Fruit fly (Drosophila melanogaster) whole organism, wandering third instar larva: ENCODE data around the gene Remo.

ENCODE experiments used
- CG32264 ChIP-seq: fragments of 200-800 bp; sonication (Bioruptor generic); optimal IDR thresholded peaks from 2 replicates; lab custom pipeline; 2016; ENCODE audit warnings: missing biosample characterization, missing genetic modification characterization
- CG9705 ChIP-seq: fragments of 200-800 bp; sonication (Bioruptor generic); optimal IDR thresholded peaks from 2 replicates; lab custom pipeline; 2018; ENCODE audit warnings: missing biosample characterization, mild to moderate bottlenecking, missing genetic modification characterization
- CrebA ChIP-seq: fragments of 200-800 bp; sonication (Bioruptor generic); optimal IDR thresholded peaks from 2 replicates; lab custom pipeline; 2016; ENCODE audit warnings: missing biosample characterization, mild to moderate bottlenecking, missing genetic modification characterization, borderline replicate concordance
- Dfd ChIP-seq: fragments of >200 bp; optimal IDR thresholded peaks from 2 replicates; lab custom pipeline; 2017; ENCODE audit warnings: missing biosample characterization, missing genetic modification characterization
- Dif ChIP-seq: fragments of 200-275, 200-300 bp; sonication (Bioruptor generic); optimal IDR thresholded peaks from 2 replicates; lab custom pipeline; 2018; ENCODE audit warnings: missing biosample characterization, missing genetic modification characterization; ENCODE audit not compliant: partially characterized antibody
- GATAd ChIP-seq: sonication (Bioruptor generic); optimal IDR thresholded peaks from 2 replicates; lab custom pipeline; 2016; ENCODE audit warnings: missing biosample characterization, missing genetic modification characterization
- HLH106 ChIP-seq: fragments of 200-800 bp; optimal IDR thresholded peaks from 3 replicates; lab custom pipeline; 2019; ENCODE audit warnings: missing biosample characterization, mild to moderate bottlenecking, missing genetic modification characterization, moderate library complexity
- Hnf4 ChIP-seq: fragments of 200-800 bp; sonication (Bioruptor generic); optimal IDR thresholded peaks from 2 replicates; lab custom pipeline; 2016; ENCODE audit warnings: missing biosample characterization, mild to moderate bottlenecking, missing genetic modification characterization
- Hr78 ChIP-seq: fragments of >200 bp; optimal IDR thresholded peaks from 2 replicates; lab custom pipeline; 2017; ENCODE audit warnings: missing biosample characterization, missing genetic modification characterization
- Hr83 ChIP-seq: fragments of 200-300 bp; sonication (Bioruptor generic); optimal IDR thresholded peaks from 2 replicates; lab custom pipeline; 2016; ENCODE audit warnings: missing biosample characterization, mild to moderate bottlenecking, missing genetic modification characterization, moderate library complexity; ENCODE audit not compliant: poor library complexity, severe bottlenecking
- Jra ChIP-seq: sonication (Bioruptor generic); optimal IDR thresholded peaks from 2 replicates; lab custom pipeline; 2016; ENCODE audit warnings: missing biosample characterization, missing genetic modification characterization
- Mio ChIP-seq: sonication (Bioruptor generic); optimal IDR thresholded peaks from 2 replicates; lab custom pipeline; 2016; ENCODE audit warnings: missing biosample characterization, missing genetic modification characterization
- Myc ChIP-seq: fragments of >200 bp; optimal IDR thresholded peaks from 2 replicates; lab custom pipeline; 2017
- N ChIP-seq: fragments of >200 bp; optimal IDR thresholded peaks from 2 replicates; lab custom pipeline; 2018; ENCODE audit warnings: missing biosample characterization, missing external identifiers, missing genetic modification characterization
- OdsH ChIP-seq: fragments of 200-800 bp; sonication (Bioruptor generic); optimal IDR thresholded peaks from 2 replicates; lab custom pipeline; 2016; ENCODE audit warnings: missing biosample characterization, mild to moderate bottlenecking, missing genetic modification characterization
- Rel ChIP-seq, 2 experiments: fragments of 200-800 bp; sonication (Bioruptor generic) in 1 of 2; optimal IDR thresholded peaks; 2 replicates in 1 of 2; 3 replicates in 1 of 2; lab custom pipeline; 2016 to 2019; ENCODE audit warnings: mild to moderate bottlenecking in 2 of 2, missing biosample characterization in 2 of 2, missing genetic modification characterization in 2 of 2, moderate library complexity in 1 of 2
- Sp1 ChIP-seq: fragments of 200-800 bp; sonication (Bioruptor generic); optimal IDR thresholded peaks from 3 replicates; lab custom pipeline; 2019; ENCODE audit warnings: missing biosample characterization, mild to moderate bottlenecking, missing genetic modification characterization, moderate library complexity
- Vsx2 ChIP-seq: fragments of 200-300, 225-300 bp; sonication (Bioruptor generic); optimal IDR thresholded peaks from 2 replicates; lab custom pipeline; 2018; ENCODE audit warnings: missing biosample characterization, missing genetic modification characterization; ENCODE audit not compliant: partially characterized antibody
- br ChIP-seq: fragments of 200-800 bp; sonication (Bioruptor generic); optimal IDR thresholded peaks from 2 replicates; lab custom pipeline; 2016; ENCODE audit warnings: missing biosample characterization, missing genetic modification characterization
- brk ChIP-seq: fragments of 200-800 bp; sonication (Bioruptor generic); optimal IDR thresholded peaks from 2 replicates; lab custom pipeline; 2016; ENCODE audit warnings: missing biosample characterization, mild to moderate bottlenecking, missing genetic modification characterization
- dl ChIP-seq, 2 experiments: fragments of 175-275, 200-275 bp in 1 of 2; fragments of 200-275 bp in 1 of 2; sonication (Bioruptor generic); optimal IDR thresholded peaks; lab custom pipeline; 2018; ENCODE audit warnings: mild to moderate bottlenecking in 2 of 2, missing biosample characterization in 2 of 2, missing genetic modification characterization in 2 of 2, moderate library complexity in 2 of 2; ENCODE audit not compliant: partially characterized antibody in 2 of 2, insufficient read depth in 1 of 2
- dmrt93B ChIP-seq: fragments of 200-800 bp; sonication (Bioruptor generic); optimal IDR thresholded peaks from 2 replicates; lab custom pipeline; 2018; ENCODE audit warnings: missing biosample characterization, mild to moderate bottlenecking, missing genetic modification characterization
- dsf ChIP-seq: sonication (Bioruptor generic); optimal IDR thresholded peaks from 2 replicates; lab custom pipeline; 2016; ENCODE audit warnings: missing biosample characterization, missing genetic modification characterization, borderline replicate concordance
- ey ChIP-seq: fragments of 200-800 bp; sonication (Bioruptor generic); optimal IDR thresholded peaks from 2 replicates; lab custom pipeline; 2016; ENCODE audit warnings: missing biosample characterization, missing genetic modification characterization
- foxo ChIP-seq, 2 experiments: fragments of 200-800 bp; sonication (Bioruptor generic); optimal IDR thresholded peaks; 2 replicates in 1 of 2; 3 replicates in 1 of 2; lab custom pipeline; 2016 to 2017; ENCODE audit warnings: missing biosample characterization in 2 of 2, missing genetic modification characterization in 2 of 2
- fru ChIP-seq: fragments of 200-800 bp; sonication (Bioruptor generic); optimal IDR thresholded peaks from 3 replicates; lab custom pipeline; 2016; ENCODE audit warnings: missing biosample characterization, mild to moderate bottlenecking, missing genetic modification characterization
- h ChIP-seq: fragments of 200-800 bp; sonication (Bioruptor generic); optimal IDR thresholded peaks from 3 replicates; lab custom pipeline; 2016; ENCODE audit warnings: missing biosample characterization, mild to moderate bottlenecking, missing genetic modification characterization
- jim ChIP-seq: fragments of 175-275, 200-325 bp; sonication (Bioruptor generic); optimal IDR thresholded peaks from 2 replicates; lab custom pipeline; 2016; ENCODE audit warnings: missing biosample characterization, mild to moderate bottlenecking, missing genetic modification characterization
- lola ChIP-seq: fragments of >200 bp; optimal IDR thresholded peaks from 2 replicates; lab custom pipeline; 2017; ENCODE audit warnings: missing biosample characterization, missing genetic modification characterization
- pan ChIP-seq: fragments of >200 bp; optimal IDR thresholded peaks from 2 replicates; lab custom pipeline; 2017
- psq ChIP-seq: fragments of 200-800 bp; sonication (Bioruptor generic); optimal IDR thresholded peaks from 3 replicates; lab custom pipeline; 2017; ENCODE audit warnings: missing biosample characterization, mild to moderate bottlenecking, missing genetic modification characterization, moderate library complexity
- rgr ChIP-seq: fragments of 200-800 bp; sonication (Bioruptor generic); optimal IDR thresholded peaks from 3 replicates; lab custom pipeline; 2016; ENCODE audit warnings: missing biosample characterization, mild to moderate bottlenecking, missing genetic modification characterization
- sage ChIP-seq: fragments of 200-800 bp; sonication (Bioruptor generic); optimal IDR thresholded peaks from 2 replicates; lab custom pipeline; 2016; ENCODE audit warnings: missing biosample characterization, mild to moderate bottlenecking, missing genetic modification characterization
- sv ChIP-seq: fragments of 200-800 bp; sonication (Bioruptor generic); optimal IDR thresholded peaks from 3 replicates; lab custom pipeline; 2016; ENCODE audit warnings: missing biosample characterization, missing genetic modification characterization
- tai ChIP-seq: sonication (Bioruptor generic); optimal IDR thresholded peaks from 2 replicates; lab custom pipeline; 2016; ENCODE audit warnings: missing biosample characterization, missing genetic modification characterization
- usp ChIP-seq: fragments of >200 bp; optimal IDR thresholded peaks from 2 replicates; lab custom pipeline; 2017; ENCODE audit warnings: missing biosample characterization, missing genetic modification characterization
- woc ChIP-seq: sonication (Bioruptor generic); optimal IDR thresholded peaks from 2 replicates; lab custom pipeline; 2016; ENCODE audit warnings: missing biosample characterization, mild to moderate bottlenecking, missing genetic modification characterization

Gene Remo

DNA sequence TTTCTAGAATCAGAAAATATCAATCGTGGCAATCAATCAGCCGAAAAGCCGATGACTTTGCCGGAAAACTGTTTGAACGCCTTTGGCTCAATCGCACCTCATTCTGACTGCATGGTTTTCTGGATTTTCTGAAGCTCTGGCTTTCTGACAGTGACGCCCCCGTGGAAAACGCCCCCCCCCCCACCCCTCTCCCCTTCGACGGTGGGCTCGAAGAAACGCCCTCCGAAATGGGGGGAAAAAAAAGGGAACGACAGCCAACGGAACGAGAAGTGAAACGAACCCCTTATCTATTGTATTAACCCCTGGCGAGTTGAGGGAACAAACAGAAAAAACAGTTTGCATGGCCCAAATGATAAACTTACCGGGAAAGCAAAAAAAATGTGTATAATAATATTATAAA lies 39.3 kb upstream of the Remo start:
- no peak for TF ChIP-seq brk (GFP tag; lab: Kevin White, UChicago)
- TF ChIP-seq OdsH (GFP tag; lab: Kevin White, UChicago): no peak

DNA sequence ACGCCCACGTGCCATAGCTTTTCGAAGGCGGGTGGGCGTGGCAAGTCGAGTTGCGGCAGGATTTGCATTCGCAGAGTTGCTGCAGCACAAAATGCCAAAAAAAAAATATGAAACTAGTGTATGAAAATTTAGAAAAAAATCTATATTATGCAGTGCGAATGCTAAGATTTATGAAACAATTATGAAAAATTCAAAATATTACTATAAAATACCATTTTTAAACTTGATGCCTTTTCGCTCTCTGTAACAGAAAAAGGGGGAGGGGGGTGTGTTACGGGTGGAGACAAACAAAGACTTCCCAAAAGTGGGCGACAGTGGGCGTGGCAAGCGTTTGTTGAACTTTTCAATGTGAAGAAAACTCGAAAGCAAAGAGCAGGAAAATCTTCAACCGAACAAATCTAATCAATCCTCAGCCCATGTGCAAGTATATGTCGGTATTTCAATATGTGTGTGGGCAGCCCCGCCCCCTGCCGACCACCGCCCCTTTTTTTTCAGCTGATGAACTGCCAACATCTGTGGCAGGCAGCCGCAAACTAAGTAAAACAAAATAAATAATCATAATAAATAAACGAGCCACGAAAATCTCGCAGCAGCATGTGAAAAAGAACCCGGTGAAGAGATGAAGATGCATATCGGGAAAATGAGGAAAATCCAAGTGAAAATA lies 38.0 kb upstream of the Remo start:
- no peak for TF ChIP-seq CrebA (GFP tag; lab: Kevin White, UChicago)

DNA sequence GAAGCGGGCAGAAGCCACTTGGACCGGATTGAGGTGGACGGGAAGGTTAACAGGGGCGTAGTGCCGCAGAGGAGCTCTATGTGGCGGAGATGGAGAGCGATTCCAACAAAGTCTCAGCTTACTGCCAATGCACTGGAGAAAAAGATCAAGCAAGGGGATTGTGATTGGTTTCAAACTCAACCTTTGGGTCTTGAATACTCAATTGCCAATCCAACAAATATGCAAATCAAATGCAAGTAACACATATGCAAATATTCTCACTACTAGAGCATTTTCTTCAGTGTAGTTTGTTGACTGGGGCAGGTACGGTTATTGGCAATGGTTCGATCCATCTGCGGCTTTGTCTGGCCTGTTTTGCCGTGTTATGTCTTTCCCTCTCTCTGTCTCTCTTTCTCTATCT lies 36.5 kb upstream of the Remo start:
- TF ChIP-seq sage (GFP tag; lab: Kevin White, UChicago) (peak; percentile 74), dl (GFP tag; optimal IDR thresholded peaks at IDR 0.05; lab: Kevin White, UChicago; ENCODE audit: insufficient read depth in 1 of 2, partially characterized antibody in 2 of 2) (peak in 1 of 2 experiments; percentile 33), Myc (no peak), lola (GFP tag; lab: Kevin White, UChicago) (no peak), Vsx2 (GFP tag; lab: Kevin White, UChicago) (peak; percentile 1), usp (GFP tag; lab: Kevin White, UChicago) (no peak), dmrt93B (GFP tag; lab: Kevin White, UChicago) (peak; percentile 89), Dif (GFP tag; lab: Kevin White, UChicago) (no peak), Sp1 (GFP tag; lab: Kevin White, UChicago) (peak; percentile 93), pan (lab: Kevin White, UChicago) (no peak), brk (GFP tag; lab: Kevin White, UChicago) (peak; percentile 83), fru (GFP tag; lab: Kevin White, UChicago) (peak; percentile 98), Hr83 (peak; percentile 37), dsf (GFP tag; lab: Kevin White, UChicago) (peak; percentile 11), ey (GFP tag; lab: Kevin White, UChicago) (peak; percentile 97), woc (peak; percentile 96), Hnf4 (GFP tag; lab: Kevin White, UChicago) (peak; percentile 96), Rel (GFP tag; optimal IDR thresholded peaks at IDR 0.05; lab: Kevin White, UChicago) (peak; percentile 83), Rel (tag; optimal IDR thresholded peaks at IDR 0.05; lab: Kevin White, UChicago) (peak; percentile 60), br (GFP tag; lab: Kevin White, UChicago) (peak; percentile 95), CG9705 (GFP tag; lab: Kevin White, UChicago) (peak; percentile 90), N (no peak), CG32264 (peak; percentile 77), psq (peak; percentile 93), Hr78 (GFP tag; lab: Kevin White, UChicago) (no peak), Jra (GFP tag; lab: Kevin White, UChicago) (peak; percentile 83), Mio (GFP tag; lab: Kevin White, UChicago) (peak; percentile 16), foxo (GFP tag; optimal IDR thresholded peaks at IDR 0.05; lab: Kevin White, UChicago) (peak; percentile 74 to 97), HLH106 (tag; lab: Kevin White, UChicago) (peak; percentile 94), rgr (GFP tag; lab: Kevin White, UChicago) (peak; percentile 93), CrebA (GFP tag; lab: Kevin White, UChicago) (peak; percentile 79), jim (GFP tag; lab: Kevin White, UChicago) (no peak), h (GFP tag; lab: Kevin White, UChicago) (peak; percentile 97), tai (GFP tag; lab: Kevin White, UChicago) (peak; percentile 87), Dfd (GFP tag; lab: Kevin White, UChicago) (no peak), sv (GFP tag; lab: Kevin White, UChicago) (peak; percentile 77), OdsH (GFP tag; lab: Kevin White, UChicago) (peak; percentile 92), GATAd (GFP tag; lab: Kevin White, UChicago) (peak; percentile 25)
